Fruit fly (Drosophila melanogaster) whole organism: ENCODE data around the gene GstT4.

Experiments
- CG8478 ChIP-seq: fragments of >200 bp; optimal IDR thresholded peaks from 2 replicates; lab custom pipeline; 2018; ENCODE audit warnings: inconsistent platforms
- Dll ChIP-seq: fragments of >200 bp; optimal IDR thresholded peaks from 2 replicates; lab custom pipeline; 2017
- EcR ChIP-seq, 2 experiments: fragments of >200 bp; optimal IDR thresholded peaks; 2 replicates each; lab custom pipeline; 2017; ENCODE audit warnings: missing biosample characterization in 2 of 2, missing genetic modification characterization in 2 of 2, missing genetic modification reagents in 2 of 2
- pan ChIP-seq: fragments of >200 bp; optimal IDR thresholded peaks from 2 replicates; lab custom pipeline; 2017
- psq ChIP-seq: fragments of >200 bp; optimal IDR thresholded peaks from 2 replicates; lab custom pipeline; 2017
- usp ChIP-seq: fragments of >200 bp; optimal IDR thresholded peaks from 2 replicates; lab custom pipeline; 2017; ENCODE audit warnings: missing biosample characterization, missing genetic modification characterization, mixed read lengths

The GstT4 gene

dm6 chrX:13403962-13404830, at the start of gene GstT4:
GstT4 (plus strand) TSS chrX:13404749.
- TF ChIP-seq psq (lab: Kevin White, UChicago) (no peak), EcR (GFP tag; optimal IDR thresholded peaks at IDR 0.05; lab: Kevin White, UChicago) (no peak), Dll (no peak), CG8478 (no peak), pan (lab: Kevin White, UChicago) (no peak), usp (GFP tag; lab: Kevin White, UChicago) (no peak)

DNA sequence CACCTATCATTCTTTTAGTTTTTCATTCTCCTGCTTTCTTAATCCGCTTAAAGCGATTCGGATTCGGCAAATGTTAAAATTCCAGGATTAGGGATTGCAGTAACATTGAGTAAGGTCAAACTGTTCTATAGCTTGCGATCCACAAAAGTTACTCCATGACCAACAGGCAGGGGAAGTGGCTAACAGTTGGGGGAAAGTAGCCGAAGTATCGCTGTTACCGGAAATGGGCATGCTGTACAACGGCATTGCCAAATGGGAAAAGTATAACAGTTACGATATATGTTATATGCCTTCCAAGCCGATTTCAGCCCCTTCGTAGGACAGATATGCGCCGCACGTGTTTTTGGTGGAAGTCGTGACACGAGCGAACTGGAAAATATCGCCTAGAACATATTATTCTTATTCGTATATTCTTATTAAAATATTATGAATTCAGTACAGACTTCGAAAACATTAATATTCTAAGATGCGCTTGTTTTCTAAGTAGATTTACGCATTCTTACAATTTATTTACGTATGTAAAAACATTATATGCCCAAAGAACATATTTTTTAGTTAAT, 46.2 kb upstream of the GstT4 start:
- no peak for TF ChIP-seq Dll
- TF ChIP-seq usp (GFP tag; lab: Kevin White, UChicago): no peak
- no peak for TF ChIP-seq pan (lab: Kevin White, UChicago)
- TF ChIP-seq EcR (GFP tag; optimal IDR thresholded peaks at IDR 0.05; lab: Kevin White, UChicago): no peak
- TF ChIP-seq psq (lab: Kevin White, UChicago): no peak
- no peak for TF ChIP-seq CG8478

- TF ChIP-seq psq (lab: Kevin White, UChicago) (no peak), CG8478 (no peak), EcR (GFP tag; optimal IDR thresholded peaks at IDR 0.05; lab: Kevin White, UChicago) (no peak), usp (GFP tag; lab: Kevin White, UChicago) (no peak), pan (lab: Kevin White, UChicago) (no peak), Dll (no peak)
Measured at dm6 chrX:13358948-13359347, 45.6 kb upstream of the GstT4 start, which contains the start of gene Syt12. Syt12 (plus strand) TSS chrX:13359248.

DNA sequence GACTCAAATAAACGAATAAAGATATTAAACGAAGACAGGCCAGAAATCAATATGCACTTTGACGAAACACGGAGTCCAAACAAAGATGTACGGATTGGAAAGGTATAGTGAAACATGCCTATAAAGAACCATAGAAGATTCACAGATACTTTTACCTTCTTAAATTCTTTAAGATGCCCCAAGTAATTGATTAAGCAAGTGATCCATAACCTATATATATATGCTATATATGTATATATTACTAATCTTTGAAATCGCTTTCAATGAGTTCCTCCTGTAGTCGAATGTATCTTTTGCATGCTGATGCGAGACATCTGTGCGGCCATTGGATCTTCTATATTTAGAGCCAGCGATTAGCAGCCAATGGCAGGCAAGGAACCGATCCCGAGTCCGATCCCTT, 36.4 kb upstream of the GstT4 start, which contains the start of gene dmrt11E:
Gene dmrt11E, plus strand, starts transcription at position 43 of the 400 bp plus-strand sequence.
- no peak for TF ChIP-seq usp (GFP tag; lab: Kevin White, UChicago)
- TF ChIP-seq Dll: no peak
- TF ChIP-seq pan (lab: Kevin White, UChicago): no peak
- TF ChIP-seq psq (lab: Kevin White, UChicago): no peak
- no peak for TF ChIP-seq CG8478
- TF ChIP-seq EcR (GFP tag; optimal IDR thresholded peaks at IDR 0.05; lab: Kevin White, UChicago): no peak

DNA sequence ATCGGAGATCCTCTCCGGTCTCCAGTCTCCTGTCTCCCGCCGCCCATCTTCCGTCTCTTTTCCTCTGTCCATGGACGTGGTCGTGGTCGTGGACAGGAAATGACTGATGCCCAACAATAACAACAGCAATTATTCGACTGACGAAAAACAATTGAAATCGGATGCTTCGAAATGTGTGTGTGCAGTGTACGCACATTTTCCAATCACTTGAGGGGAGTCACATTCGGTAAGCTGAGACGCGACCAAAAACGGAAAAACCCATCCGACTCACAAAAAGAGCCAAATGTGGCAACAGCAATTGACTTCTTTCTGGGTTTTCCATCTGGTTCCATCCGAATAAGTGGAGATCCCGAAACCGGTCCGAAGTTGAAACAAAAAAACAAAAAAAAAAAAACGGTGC, 35.1 kb upstream of the GstT4 start:
- TF ChIP-seq usp (GFP tag; lab: Kevin White, UChicago) (no peak), EcR (GFP tag; optimal IDR thresholded peaks at IDR 0.05; lab: Kevin White, UChicago) (no peak), Dll (no peak), psq (lab: Kevin White, UChicago) (no peak), CG8478 (no peak), pan (lab: Kevin White, UChicago) (no peak)

DNA sequence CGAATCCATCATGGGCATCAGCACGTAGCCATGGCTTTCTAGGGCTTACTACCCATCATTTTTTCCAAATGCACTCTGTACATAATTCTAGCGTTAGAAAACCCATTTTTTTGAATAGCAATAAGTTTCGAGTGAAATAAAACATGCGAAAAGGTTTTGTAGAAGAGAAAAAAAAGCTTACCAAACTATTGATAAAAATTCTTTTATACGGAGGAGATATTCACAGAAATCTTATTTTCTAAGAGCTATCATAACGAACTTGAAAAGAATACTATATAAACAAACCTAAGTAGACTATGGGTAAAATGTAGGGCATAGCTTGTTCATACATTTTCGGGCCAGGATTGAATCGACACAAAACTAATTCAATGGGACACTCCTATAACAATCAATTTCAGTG, 34.2 kb upstream of the GstT4 start, which contains the start of gene CG1640:
Gene CG1640, plus strand, starts transcription at position 301 of the 400 bp plus-strand sequence.
- TF ChIP-seq pan (lab: Kevin White, UChicago): no peak
- TF ChIP-seq Dll: no peak
- TF ChIP-seq usp (GFP tag; lab: Kevin White, UChicago): no peak
- no peak for TF ChIP-seq CG8478
- TF ChIP-seq EcR (GFP tag; optimal IDR thresholded peaks at IDR 0.05; lab: Kevin White, UChicago): no peak
- TF ChIP-seq psq (lab: Kevin White, UChicago): no peak

- TF ChIP-seq CG8478: no peak
- no peak for TF ChIP-seq EcR (GFP tag; optimal IDR thresholded peaks at IDR 0.05; lab: Kevin White, UChicago)
- no peak for TF ChIP-seq psq (lab: Kevin White, UChicago)
- no peak for TF ChIP-seq usp (GFP tag; lab: Kevin White, UChicago)
- no peak for TF ChIP-seq Dll
- no peak for TF ChIP-seq pan (lab: Kevin White, UChicago)
Measured at dm6 chrX:13370826-13371703, 33.5 kb upstream of the GstT4 start.

dm6 chrX:13371704-13372049, 32.9 kb upstream of the GstT4 start:
- TF ChIP-seq CG8478 (no peak), psq (lab: Kevin White, UChicago) (no peak), usp (GFP tag; lab: Kevin White, UChicago) (no peak), Dll (no peak), EcR (GFP tag; optimal IDR thresholded peaks at IDR 0.05; lab: Kevin White, UChicago) (no peak), pan (lab: Kevin White, UChicago) (no peak)

DNA sequence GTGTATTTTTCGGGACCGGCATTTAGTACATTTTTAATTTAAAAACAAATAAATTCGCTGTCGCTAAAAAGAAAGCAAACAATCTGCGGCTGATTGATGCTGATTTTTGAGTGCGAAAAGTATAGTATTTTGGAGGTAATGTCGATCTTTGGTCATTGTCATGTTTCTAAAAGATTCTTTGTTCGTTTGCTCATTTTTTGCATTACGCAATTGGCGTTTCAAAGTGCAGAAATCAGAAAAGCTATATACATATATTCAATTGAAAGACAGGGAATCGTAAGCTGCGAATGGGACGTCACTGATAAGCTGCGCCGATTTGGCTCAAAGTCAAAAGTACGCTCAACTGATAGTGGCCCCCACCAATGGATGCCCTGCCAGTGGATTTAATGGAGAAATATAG, 32.0 kb upstream of the GstT4 start:
- no peak for TF ChIP-seq CG8478
- no peak for TF ChIP-seq pan (lab: Kevin White, UChicago)
- no peak for TF ChIP-seq psq (lab: Kevin White, UChicago)
- no peak for TF ChIP-seq EcR (GFP tag; optimal IDR thresholded peaks at IDR 0.05; lab: Kevin White, UChicago)
- TF ChIP-seq usp (GFP tag; lab: Kevin White, UChicago): no peak
- no peak for TF ChIP-seq Dll

dm6 chrX:13373239-13374153, 31.1 kb upstream of the GstT4 start:
- no peak for TF ChIP-seq usp (GFP tag; lab: Kevin White, UChicago)
- TF ChIP-seq EcR (GFP tag; optimal IDR thresholded peaks at IDR 0.05; lab: Kevin White, UChicago): no peak
- TF ChIP-seq CG8478: no peak
- no peak for TF ChIP-seq psq (lab: Kevin White, UChicago)
- TF ChIP-seq Dll: no peak
- no peak for TF ChIP-seq pan (lab: Kevin White, UChicago)
